Fruit fly (Drosophila melanogaster) whole organism, embryonic: ENCODE results near the gene CG5273.
A peak's percentile ranks its signal among the peaks of the same experiment; 100 is the strongest.

ENCODE experiments used
- Abd-B ChIP-seq: fragments of 200-800 bp; sonication (Bioruptor generic); optimal IDR thresholded peaks from 2 replicates; lab custom pipeline; 2018; ENCODE audit warnings: missing biosample characterization, mild to moderate bottlenecking, missing genetic modification characterization, moderate library complexity
- Atf3 ChIP-seq: fragments of 200-800 bp; sonication (Bioruptor generic); optimal IDR thresholded peaks from 3 replicates; lab custom pipeline; 2016; ENCODE audit warnings: missing biosample characterization, missing genetic modification characterization
- Awh ChIP-seq: fragments of 200-800 bp; sonication (Bioruptor generic); IDR thresholded peaks from 2 replicates; pipeline ENCODE4, ENCODE4 v1.3.6; 2022; ENCODE audit warnings: missing biosample characterization, missing genetic modification characterization
- CG10209 ChIP-seq: fragments of 200-800 bp; sonication (Bioruptor generic); optimal IDR thresholded peaks from 3 replicates; lab custom pipeline; 2017; ENCODE audit warnings: missing biosample characterization, mild to moderate bottlenecking, missing genetic modification characterization, missing genetic modification reagents
- CG10321 ChIP-seq: fragments of 200-800 bp; sonication (Bioruptor generic); IDR thresholded peaks from 2 replicates; pipeline ENCODE4 v1.3.6; 2022; ENCODE audit warnings: missing biosample characterization, missing genetic modification characterization
- CG10979 ChIP-seq: fragments of 200-800 bp; sonication (Bioruptor generic); optimal IDR thresholded peaks from 2 replicates; lab custom pipeline; 2018; ENCODE audit warnings: missing biosample characterization, mild to moderate bottlenecking, missing genetic modification characterization, moderate library complexity
- CG11093 ChIP-seq: fragments of 200-800 bp; sonication (Bioruptor generic); IDR thresholded peaks from 3 replicates; pipeline ENCODE4 v1.3.6; 2022; ENCODE audit warnings: missing biosample characterization, missing genetic modification characterization
- CG12219 ChIP-seq: fragments of 200-800 bp; sonication (Bioruptor generic); optimal IDR thresholded peaks from 3 replicates; lab custom pipeline; 2018; ENCODE audit warnings: missing biosample characterization, mild to moderate bottlenecking, missing genetic modification characterization
- CG12769 ChIP-seq: fragments of 200-800 bp; sonication (Bioruptor generic); optimal IDR thresholded peaks from 2 replicates; lab custom pipeline; 2019; ENCODE audit warnings: missing biosample characterization, mild to moderate bottlenecking, missing genetic modification characterization, moderate library complexity
- CG13775 ChIP-seq: fragments of 200-800 bp; sonication (Bioruptor generic); optimal IDR thresholded peaks from 3 replicates; lab custom pipeline; 2017; ENCODE audit warnings: missing biosample characterization, mild to moderate bottlenecking, missing genetic modification characterization
- CG14441 ChIP-seq: fragments of 200-800 bp; sonication (Bioruptor generic); IDR thresholded peaks from 2 replicates; pipeline ENCODE4 v1.3.6; 2022; ENCODE audit warnings: missing biosample characterization, missing genetic modification characterization
- CG1529 ChIP-seq: fragments of 200-800 bp; sonication (Bioruptor generic); optimal IDR thresholded peaks from 3 replicates; lab custom pipeline; 2018; ENCODE audit warnings: missing biosample characterization, missing genetic modification characterization
- CG15514 ChIP-seq: fragments of 200-800 bp; sonication (Bioruptor generic); optimal IDR thresholded peaks from 3 replicates; lab custom pipeline; 2017; ENCODE audit warnings: missing biosample characterization, missing genetic modification characterization, mild to moderate bottlenecking, moderate library complexity, missing genetic modification reagents
- CG16815 ChIP-seq: fragments of 200-800 bp; sonication (Bioruptor generic); optimal IDR thresholded peaks from 3 replicates; lab custom pipeline; 2017; ENCODE audit warnings: missing biosample characterization, mild to moderate bottlenecking, missing genetic modification characterization
- CG18011 ChIP-seq: fragments of 200-800 bp; sonication (Bioruptor generic); optimal IDR thresholded peaks from 2 replicates; lab custom pipeline; 2017; ENCODE audit warnings: missing biosample characterization, missing genetic modification characterization, mild to moderate bottlenecking, moderate library complexity, missing genotype
- CG31224 ChIP-seq: fragments of 200-800 bp; sonication (Bioruptor generic); IDR thresholded peaks from 2 replicates; pipeline ENCODE4 v1.3.6; 2022; ENCODE audit warnings: missing biosample characterization, missing genetic modification characterization
- CG6854 ChIP-seq: fragments of 200-800 bp; sonication (Bioruptor generic); optimal IDR thresholded peaks from 3 replicates; lab custom pipeline; 2017; ENCODE audit warnings: missing biosample characterization, mild to moderate bottlenecking, missing genetic modification characterization
- CG8924 ChIP-seq: fragments of 200-800 bp; optimal IDR thresholded peaks from 3 replicates; lab custom pipeline; 2019; ENCODE audit warnings: missing biosample characterization, mild to moderate bottlenecking, missing genetic modification characterization, moderate library complexity
- Doc2 ChIP-seq: fragments of 200-800 bp; sonication (Bioruptor generic); IDR thresholded peaks from 2 replicates; pipeline ENCODE4 v1.3.6; 2022; ENCODE audit warnings: missing biosample characterization, missing genetic modification characterization
- Hr3 ChIP-seq: fragments of 200-800 bp; sonication (Bioruptor generic); optimal IDR thresholded peaks from 3 replicates; lab custom pipeline; 2016; ENCODE audit warnings: missing biosample characterization, missing genetic modification characterization
- Lim3 ChIP-seq: fragments of 200-800 bp; sonication (Bioruptor generic); IDR thresholded peaks from 2 replicates; pipeline ENCODE4 v1.3.6; 2022; ENCODE audit warnings: missing biosample characterization, missing genetic modification characterization
- Six4 ChIP-seq: fragments of 200-800 bp; sonication (Bioruptor generic); optimal IDR thresholded peaks from 2 replicates; lab custom pipeline; 2016; ENCODE audit warnings: missing biosample characterization, missing genetic modification characterization
- Tbp ChIP-seq: fragments of >200 bp; optimal IDR thresholded peaks from 2 replicates; lab custom pipeline; 2018; ENCODE audit warnings: missing biosample characterization, missing genetic modification characterization
- ac ChIP-seq: fragments of 200-800 bp; sonication (Bioruptor generic); optimal IDR thresholded peaks from 3 replicates; lab custom pipeline; 2017; ENCODE audit warnings: missing biosample characterization, mild to moderate bottlenecking, missing genetic modification characterization
- ash1 ChIP-seq: fragments of 200-800 bp; sonication (Bioruptor generic); optimal IDR thresholded peaks from 2 replicates; lab custom pipeline; 2018; ENCODE audit warnings: missing biosample characterization, mild to moderate bottlenecking, missing genetic modification characterization
- bbx ChIP-seq: fragments of 200-800 bp; sonication (Bioruptor generic); IDR thresholded peaks from 2 replicates; pipeline ENCODE4 v1.3.6; 2022; ENCODE audit warnings: missing biosample characterization, missing genetic modification characterization; ENCODE audit not compliant: partially characterized antibody
- cato ChIP-seq: fragments of 200-800 bp; sonication (Bioruptor generic); optimal IDR thresholded peaks from 2 replicates; lab custom pipeline; 2016; ENCODE audit warnings: missing biosample characterization, missing genetic modification characterization, borderline replicate concordance
- corto ChIP-seq: fragments of 200-800 bp; sonication (Bioruptor generic); optimal IDR thresholded peaks from 2 replicates; lab custom pipeline; 2016; ENCODE audit warnings: missing biosample characterization, mild to moderate bottlenecking, missing genetic modification characterization, moderate library complexity
- dmrt99B ChIP-seq: fragments of 200-800 bp; sonication (Bioruptor generic); optimal IDR thresholded peaks from 2 replicates; lab custom pipeline; 2018; ENCODE audit warnings: missing biosample characterization, mild to moderate bottlenecking, missing genetic modification characterization, moderate library complexity
- exex ChIP-seq: fragments of 200-800 bp; sonication (Bioruptor generic); optimal IDR thresholded peaks from 4 replicates; lab custom pipeline; 2018; ENCODE audit warnings: missing biosample characterization, mild to moderate bottlenecking, missing genetic modification characterization, moderate library complexity
- fd64A ChIP-seq: fragments of 200-800 bp; sonication (Bioruptor generic); optimal IDR thresholded peaks from 3 replicates; lab custom pipeline; 2018; ENCODE audit warnings: missing biosample characterization, mild to moderate bottlenecking, missing genetic modification characterization
- gem ChIP-seq: fragments of 200-800 bp; sonication (Bioruptor generic); optimal IDR thresholded peaks from 2 replicates; lab custom pipeline; 2019; ENCODE audit warnings: missing biosample characterization, mild to moderate bottlenecking, missing genetic modification characterization, moderate library complexity
- grau ChIP-seq: fragments of 200-800 bp; optimal IDR thresholded peaks from 3 replicates; lab custom pipeline; 2019; ENCODE audit warnings: missing biosample characterization, mild to moderate bottlenecking, missing genetic modification characterization, moderate library complexity
- gro ChIP-seq: fragments of 200-800 bp; sonication (Bioruptor generic); optimal IDR thresholded peaks from 2 replicates; lab custom pipeline; 2016; ENCODE audit warnings: missing biosample characterization, missing genetic modification characterization
- gt ChIP-seq: fragments of 200-800 bp; sonication (Bioruptor generic); IDR thresholded peaks from 2 replicates; pipeline ENCODE4 v1.3.6; 2022; ENCODE audit warnings: missing biosample characterization, missing genetic modification characterization
- klu ChIP-seq: fragments of 200-800 bp; sonication (Bioruptor generic); IDR thresholded peaks from 2 replicates; pipeline ENCODE4 v1.3.6; 2022; ENCODE audit warnings: missing biosample characterization, missing genetic modification characterization
- lab ChIP-seq: fragments of 200-800 bp; sonication (Bioruptor generic); optimal IDR thresholded peaks from 3 replicates; lab custom pipeline; 2017; ENCODE audit warnings: missing biosample characterization, missing genetic modification characterization, mild to moderate bottlenecking, moderate library complexity, missing genetic modification reagents
- lilli ChIP-seq: fragments of 200-800 bp; sonication (Bioruptor generic); optimal IDR thresholded peaks from 3 replicates; lab custom pipeline; 2016; ENCODE audit warnings: missing biosample characterization, missing genetic modification characterization
- lola ChIP-seq, 3 experiments: fragments of >200 bp in 2 of 3; fragments of 200-800 bp in 1 of 3; sonication (Bioruptor generic) in 1 of 3; optimal IDR thresholded peaks; 2 replicates each; lab custom pipeline; 2017 to 2019; ENCODE audit warnings: missing biosample characterization in 3 of 3, missing genetic modification characterization in 3 of 3, mild to moderate bottlenecking in 1 of 3, moderate library complexity in 1 of 3
- nerfin-2 ChIP-seq: fragments of 200-800 bp; sonication (Bioruptor generic); IDR thresholded peaks from 2 replicates; pipeline ENCODE4 v1.3.6; 2022; ENCODE audit warnings: missing biosample characterization, missing genetic modification characterization; ENCODE audit not compliant: partially characterized antibody
- pan ChIP-seq, 4 experiments: fragments of >200 bp in 3 of 4; fragments of 200-800 bp in 1 of 4; sonication (Bioruptor generic) in 1 of 4; optimal IDR thresholded peaks in 3 of 4; IDR thresholded peaks in 1 of 4; 2 replicates each; pipeline versions ENCODE4 v1.3.6 to Lab custom; 2017 to 2022; ENCODE audit warnings: missing biosample characterization in 2 of 4, missing genetic modification characterization in 2 of 4, mixed read lengths in 1 of 4
- sens-2 ChIP-seq: fragments of 200-800 bp; sonication (Bioruptor generic); IDR thresholded peaks from 2 replicates; pipeline ENCODE4 v1.3.6; 2022; ENCODE audit warnings: missing biosample characterization, missing genetic modification characterization
- sim ChIP-seq: fragments of 200-800 bp; sonication (Bioruptor generic); IDR thresholded peaks from 2 replicates; pipeline ENCODE4 v1.3.6; 2022; ENCODE audit warnings: missing biosample characterization, missing genetic modification characterization
- sqz ChIP-seq: fragments of 200-800 bp; sonication (Bioruptor generic); optimal IDR thresholded peaks from 3 replicates; lab custom pipeline; 2018; ENCODE audit warnings: missing biosample characterization, mild to moderate bottlenecking, missing genetic modification characterization
- tna ChIP-seq: fragments of 200-800 bp; sonication (Bioruptor generic); IDR thresholded peaks from 2 replicates; pipeline ENCODE4 v1.3.6; 2022; ENCODE audit warnings: missing biosample characterization, missing genetic modification characterization; ENCODE audit not compliant: partially characterized antibody
- unc-4 ChIP-seq: fragments of 200-800 bp; sonication (Bioruptor generic); IDR thresholded peaks from 2 replicates; pipeline ENCODE4 v1.3.6; 2022; ENCODE audit warnings: missing biosample characterization, missing genetic modification characterization; ENCODE audit not compliant: partially characterized antibody
- wek ChIP-seq: fragments of 200-800 bp; sonication (Bioruptor generic); optimal IDR thresholded peaks from 3 replicates; lab custom pipeline; 2018; ENCODE audit warnings: missing biosample characterization, mild to moderate bottlenecking, missing genetic modification characterization, moderate library complexity
- z ChIP-seq: fragments of 200-800 bp; sonication (Bioruptor generic); IDR thresholded peaks from 3 replicates; pipeline ENCODE4 v1.3.6; 2022; ENCODE audit warnings: missing biosample characterization, missing genetic modification characterization

The CG5273 gene

dm6 chrX:755642-756332 lies 3.6 kb upstream of the CG5273 start (continued):
- TF ChIP-seq fd64A (GFP tag; lab: Kevin White, UChicago) (peak; percentile 41), tna (no peak), gt (GFP tag; lab: Robert Waterston, UW) (no peak), corto (GFP tag; lab: Kevin White, UChicago) (peak; percentile 81), CG10979 (tag; lab: Kevin White, UChicago) (peak; percentile 60), CG10321 (GFP tag; lab: Robert Waterston, UW) (peak; percentile 65), Lim3 (GFP tag; lab: Robert Waterston, UW) (no peak), dmrt99B (peak; percentile 82), CG13775 (GFP tag; lab: Kevin White, UChicago) (peak; percentile 71), gem (tag; lab: Kevin White, UChicago) (peak; percentile 87), CG15514 (peak; percentile 87), CG18011 (GFP tag; lab: Kevin White, UChicago) (peak; percentile 76), CG1529 (GFP tag; lab: Kevin White, UChicago) (peak; percentile 62), Six4 (GFP tag; lab: Kevin White, UChicago) (peak; percentile 69), CG12219 (GFP tag; lab: Kevin White, UChicago) (peak; percentile 68), CG11093 (GFP tag; lab: Robert Waterston, UW) (peak; percentile 50; the same call in 2 of the 3 replicates), pan (optimal IDR thresholded peaks at IDR 0.05; lab: Kevin White, UChicago) (no peak), pan (GFP tag; optimal IDR thresholded peaks at IDR 0.05 in 1 of 2, IDR thresholded peaks at IDR 0.05 in 1 of 2) (peak in 1 of 2 experiments; percentile 89), Atf3 (GFP tag; lab: Kevin White, UChicago) (peak; percentile 63), ac (GFP tag; lab: Kevin White, UChicago) (no peak), CG8924 (tag; lab: Kevin White, UChicago) (peak; percentile 81), grau (tag; lab: Kevin White, UChicago) (peak; percentile 85), lab (GFP tag; lab: Kevin White, UChicago) (peak; percentile 96), klu (GFP tag; lab: Robert Waterston, UW) (peak; percentile 83), sens-2 (GFP tag; lab: Robert Waterston, UW) (peak; percentile 64), sqz (GFP tag; lab: Kevin White, UChicago) (no peak), wek (GFP tag; lab: Kevin White, UChicago) (peak; percentile 21), lola (GFP tag; optimal IDR thresholded peaks at IDR 0.05; lab: Kevin White, UChicago) (peak in 1 of 3 experiments; percentile 36), ash1 (GFP tag; lab: Kevin White, UChicago) (peak; percentile 68), nerfin-2 (GFP tag; lab: Robert Waterston, UW) (no peak), Abd-B (GFP tag; lab: Kevin White, UChicago) (peak; percentile 41), Awh (peak; percentile 72), unc-4 (GFP tag; lab: Robert Waterston, UW) (no peak), cato (GFP tag; lab: Kevin White, UChicago) (no peak), lilli (GFP tag; lab: Kevin White, UChicago) (peak; percentile 95), CG16815 (peak; percentile 67), CG10209 (GFP tag; lab: Kevin White, UChicago) (peak; percentile 80), gro (peak; percentile 96), z (GFP tag; lab: Robert Waterston, UW) (peak; percentile 44; the same call in 1 of the 3 replicates), sim (no peak), CG12769 (tag; lab: Kevin White, UChicago) (peak; percentile 98), exex (tag; lab: Kevin White, UChicago) (peak; percentile 65), Doc2 (GFP tag; lab: Robert Waterston, UW) (peak; percentile 31; the same call in 1 of the 2 replicates), Tbp (GFP tag; lab: Kevin White, UChicago) (no peak), CG6854 (GFP tag; lab: Kevin White, UChicago) (peak; percentile 70), bbx (GFP tag; lab: Robert Waterston, UW) (no peak), CG14441 (GFP tag; lab: Robert Waterston, UW) (peak; percentile 81), CG31224 (GFP tag; lab: Robert Waterston, UW) (peak; percentile 84), Hr3 (GFP tag; lab: Kevin White, UChicago) (peak; percentile 58)
